Worm (Caenorhabditis elegans) whole organism, young adult: Measurements from ENCODE around the gene F21A3.11.

Experiments
- B0019.2 ChIP-seq: fragments of 200-800 bp; sonication (Bioruptor generic); conservative IDR thresholded peaks from 2 replicates; pipeline ENCODE4 v1.3.6; 2022; ENCODE audit warnings: missing genetic modification reagents, missing genetic modification characterization, missing compliant biosample characterization
- B0035.1 ChIP-seq: sonication (generic microtip); optimal IDR thresholded peaks from 2 replicates; lab custom pipeline; 2016; ENCODE audit warnings: missing genetic modification characterization, mild to moderate bottlenecking, missing compliant biosample characterization, missing genotype, missing genetic modification reagents
- B0261.1 ChIP-seq: sonication (generic microtip); optimal IDR thresholded peaks from 2 replicates; lab custom pipeline; 2016; ENCODE audit warnings: mild to moderate bottlenecking, missing genetic modification characterization, moderate library complexity, missing compliant biosample characterization
- C06A6.2 ChIP-seq: fragments of 200-800 bp; sonication (Bioruptor generic); conservative IDR thresholded peaks from 2 replicates; pipeline ENCODE4 v1.3.6; 2022; ENCODE audit warnings: missing genetic modification characterization, missing compliant biosample characterization
- F37B4.10 ChIP-seq: fragments of 200-800 bp; sonication (Bioruptor generic); IDR thresholded peaks from 2 replicates; pipeline ENCODE4 v1.3.6; 2022; ENCODE audit warnings: missing genetic modification characterization, missing compliant biosample characterization
- F49E8.2 ChIP-seq: sonication (generic microtip); optimal IDR thresholded peaks from 3 replicates; lab custom pipeline; 2017; ENCODE audit warnings: missing genetic modification characterization, mild to moderate bottlenecking, missing compliant biosample characterization, antibody characterized with exemption, moderate library complexity; ENCODE audit not compliant: insufficient read depth
- Y79H2A.3 ChIP-seq: fragments of 200-800 bp; sonication (Bioruptor generic); conservative IDR thresholded peaks from 2 replicates; pipeline ENCODE4 v1.3.6; 2022; ENCODE audit warnings: missing genetic modification reagents, missing genetic modification characterization, missing compliant biosample characterization
- Y95B8A.8 ChIP-seq: fragments of 200-800 bp; sonication (Bioruptor generic); IDR thresholded peaks from 2 replicates; pipeline ENCODE4 v1.3.6; 2022; ENCODE audit warnings: missing genetic modification reagents, missing genetic modification characterization, missing compliant biosample characterization
- akir-1 ChIP-seq: fragments of 200-800 bp; sonication (Bioruptor generic); optimal IDR thresholded peaks from 2 replicates; lab custom pipeline; 2018; ENCODE audit warnings: mild to moderate bottlenecking, missing genetic modification characterization, moderate library complexity, missing compliant biosample characterization
- aptf-2 ChIP-seq: fragments of 200-800 bp; sonication (Bioruptor generic); conservative IDR thresholded peaks from 2 replicates; pipeline ENCODE4 v1.3.6; 2022; ENCODE audit warnings: missing genetic modification reagents, missing genetic modification characterization, missing compliant biosample characterization
- aptf-3 ChIP-seq: fragments of 200-800 bp; sonication (Bioruptor generic); IDR thresholded peaks from 2 replicates; pipeline ENCODE4 v1.3.6; 2022; ENCODE audit warnings: missing genetic modification characterization, missing compliant biosample characterization
- attf-5 ChIP-seq: fragments of 200-800 bp; sonication (Bioruptor generic); optimal IDR thresholded peaks from 2 replicates; lab custom pipeline; 2018; ENCODE audit warnings: mild to moderate bottlenecking, missing genetic modification characterization, missing compliant biosample characterization
- cebp-1 ChIP-seq, 2 experiments: fragments of 200-800 bp in 1 of 2; sonication (Bioruptor generic) in 1 of 2; sonication (generic microtip) in 1 of 2; IDR thresholded peaks in 1 of 2; optimal IDR thresholded peaks in 1 of 2; 2 replicates each; pipeline versions ENCODE4 v1.3.6 to Lab custom; 2017 to 2022; ENCODE audit warnings: missing compliant biosample characterization in 2 of 2, missing genetic modification characterization in 2 of 2, mild to moderate bottlenecking in 1 of 2, missing genetic modification reagents in 1 of 2, moderate library complexity in 1 of 2
- ceh-100 ChIP-seq: fragments of 200-800 bp; sonication (Bioruptor generic); IDR thresholded peaks from 2 replicates; pipeline ENCODE4 v1.3.6; 2022; ENCODE audit warnings: missing genetic modification reagents, missing genetic modification characterization, missing compliant biosample characterization
- ceh-27 ChIP-seq: fragments of 200-800 bp; sonication (Bioruptor generic); optimal IDR thresholded peaks from 2 replicates; lab custom pipeline; 2018; ENCODE audit warnings: mild to moderate bottlenecking, missing genetic modification characterization, moderate library complexity, missing compliant biosample characterization
- ceh-58 ChIP-seq: fragments of 200-800 bp; sonication (Bioruptor generic); IDR thresholded peaks from 2 replicates; pipeline ENCODE4 v1.3.6; 2022; ENCODE audit warnings: missing genetic modification characterization, missing compliant biosample characterization
- dox-1 ChIP-seq: fragments of 200-800 bp; sonication (Bioruptor generic); IDR thresholded peaks from 2 replicates; pipeline ENCODE4 v1.3.6; 2022; ENCODE audit warnings: missing genetic modification reagents, missing genetic modification characterization, missing compliant biosample characterization
- dpff-1 ChIP-seq: sonication (generic microtip); optimal IDR thresholded peaks from 2 replicates; lab custom pipeline; 2017; ENCODE audit warnings: mild to moderate bottlenecking, missing genetic modification characterization, missing compliant biosample characterization
- egrh-3 ChIP-seq: fragments of 200-800 bp; sonication (Bioruptor generic); IDR thresholded peaks from 2 replicates; pipeline ENCODE4 v1.3.6; 2022; ENCODE audit warnings: missing genetic modification reagents, missing genetic modification characterization, missing compliant biosample characterization
- fkh-3 ChIP-seq: sonication (generic microtip); optimal IDR thresholded peaks from 2 replicates; lab custom pipeline; 2016; ENCODE audit warnings: mild to moderate bottlenecking, missing genetic modification characterization, missing compliant biosample characterization
- him-1 ChIP-seq: sonication (generic microtip); optimal IDR thresholded peaks from 2 replicates; lab custom pipeline; 2016; ENCODE audit warnings: missing genotype, missing genetic modification reagents, missing genetic modification characterization, missing compliant biosample characterization
- let-526 ChIP-seq: fragments of 200-800 bp; sonication (Bioruptor generic); IDR thresholded peaks from 2 replicates; pipeline ENCODE4 v1.3.6; 2022; ENCODE audit warnings: missing genetic modification reagents, missing genetic modification characterization, missing compliant biosample characterization
- lin-35 ChIP-seq, 3 experiments: fragments of 150-350 bp in 2 of 3; sonication (generic microtip) in 1 of 3; optimal IDR thresholded peaks; 2 replicates each; lab custom pipeline; 2014 to 2018; ENCODE audit warnings: missing biosample characterization in 3 of 3, missing genetic modification characterization in 3 of 3, missing genetic modification reagents in 3 of 3
- lin-54 ChIP-seq: fragments of 200-800 bp; sonication (Bioruptor generic); optimal IDR thresholded peaks from 2 replicates; lab custom pipeline; 2018; ENCODE audit warnings: mild to moderate bottlenecking, missing genetic modification characterization, missing compliant biosample characterization
- madf-8 ChIP-seq: fragments of 200-800 bp; sonication (Bioruptor generic); conservative IDR thresholded peaks from 2 replicates; pipeline ENCODE4 v1.3.6; 2022; ENCODE audit warnings: missing genetic modification reagents, missing genetic modification characterization, missing compliant biosample characterization
- mcd-1 ChIP-seq: fragments of 200-800 bp; sonication (Bioruptor generic); IDR thresholded peaks from 2 replicates; pipeline ENCODE4 v1.3.6; 2022; ENCODE audit warnings: missing genetic modification reagents, missing genetic modification characterization, missing compliant biosample characterization
- mel-28 ChIP-seq: sonication (generic microtip); optimal IDR thresholded peaks from 2 replicates; lab custom pipeline; 2016; ENCODE audit warnings: borderline replicate concordance, mild to moderate bottlenecking, missing genetic modification characterization, missing compliant biosample characterization
- mxl-1 ChIP-seq: sonication (generic microtip); optimal IDR thresholded peaks from 2 replicates; lab custom pipeline; 2016; ENCODE audit warnings: missing genetic modification characterization, missing compliant biosample characterization
- nfya-2 ChIP-seq: fragments of 200-800 bp; sonication (Bioruptor generic); IDR thresholded peaks from 2 replicates; pipeline ENCODE4 v1.3.6; 2022; ENCODE audit warnings: missing genetic modification reagents, missing genetic modification characterization, missing compliant biosample characterization
- nhr-179 ChIP-seq: sonication (generic microtip); optimal IDR thresholded peaks from 2 replicates; lab custom pipeline; 2016; ENCODE audit warnings: mild to moderate bottlenecking, missing genetic modification characterization, missing compliant biosample characterization
- nhr-27 ChIP-seq: fragments of 200-800 bp; sonication (Bioruptor generic); optimal IDR thresholded peaks from 2 replicates; lab custom pipeline; 2018; ENCODE audit warnings: mild to moderate bottlenecking, missing genetic modification characterization, moderate library complexity, missing compliant biosample characterization
- nhr-80 ChIP-seq: sonication (generic microtip); optimal IDR thresholded peaks from 2 replicates; lab custom pipeline; 2016; ENCODE audit warnings: missing genetic modification characterization, missing compliant biosample characterization
- nhr-90 ChIP-seq: sonication (generic microtip); optimal IDR thresholded peaks from 2 replicates; lab custom pipeline; 2016; ENCODE audit warnings: missing genotype, mild to moderate bottlenecking, missing genetic modification characterization, missing compliant biosample characterization
- pha-4 ChIP-seq: fragments of 150-350 bp; sonication (generic microtip); optimal IDR thresholded peaks from 2 replicates; lab custom pipeline; 2014; ENCODE audit warnings: missing biosample characterization, missing genetic modification reagents, missing genetic modification characterization
- rcor-1 ChIP-seq: fragments of 200-800 bp; sonication (Bioruptor generic); IDR thresholded peaks from 2 replicates; pipeline ENCODE4 v1.3.6; 2022; ENCODE audit warnings: missing genetic modification reagents, missing genetic modification characterization, missing compliant biosample characterization
- rec-8 ChIP-seq, 2 experiments: sonication (generic microtip); optimal IDR thresholded peaks; 2 replicates each; lab custom pipeline; 2016; ENCODE audit warnings: mild to moderate bottlenecking in 2 of 2, missing genetic modification characterization in 2 of 2, missing genetic modification reagents in 2 of 2, missing genotype in 2 of 2, missing biosample characterization in 1 of 2, missing compliant biosample characterization in 1 of 2, moderate library complexity in 1 of 2
- rpc-1 ChIP-seq, 2 experiments: fragments of 150-350 bp in 1 of 2; sonication (generic microtip) in 1 of 2; optimal IDR thresholded peaks; 2 replicates each; lab custom pipeline; 2014 to 2018; ENCODE audit warnings: missing biosample characterization in 1 of 2, missing genetic modification characterization in 1 of 2, missing genetic modification reagents in 1 of 2, missing genotype in 1 of 2
- sea-2 ChIP-seq: fragments of 200-800 bp; sonication (Bioruptor generic); IDR thresholded peaks from 2 replicates; pipeline ENCODE4 v1.3.6; 2022; ENCODE audit warnings: missing genetic modification characterization, missing compliant biosample characterization
- snpc-1.1 ChIP-seq: sonication (generic microtip); optimal IDR thresholded peaks from 2 replicates; lab custom pipeline; 2017; ENCODE audit warnings: missing genetic modification characterization, mild to moderate bottlenecking, missing compliant biosample characterization, antibody characterized with exemption, moderate library complexity, missing genotype, missing genetic modification reagents; ENCODE audit not compliant: insufficient read depth
- snpc-3.4 ChIP-seq: sonication (generic microtip); optimal IDR thresholded peaks from 2 replicates; lab custom pipeline; 2017; ENCODE audit warnings: missing genetic modification characterization, mild to moderate bottlenecking, missing compliant biosample characterization, antibody characterized with exemption, moderate library complexity, missing genotype, missing genetic modification reagents
- snpc-4 ChIP-seq, 5 experiments: fragments of 150-350 bp in 1 of 5; sonication (generic microtip) in 4 of 5; optimal IDR thresholded peaks; 2 replicates each; lab custom pipeline; 2014 to 2018; ENCODE audit warnings: missing genetic modification characterization in 5 of 5, missing biosample characterization in 3 of 5, antibody characterized with exemption in 2 of 5, mild to moderate bottlenecking in 2 of 5, missing compliant biosample characterization in 2 of 5, missing genotype in 2 of 5, moderate library complexity in 2 of 5, missing genetic modification reagents in 1 of 5
- xnd-1 ChIP-seq: sonication (generic microtip); optimal IDR thresholded peaks from 2 replicates; lab custom pipeline; 2016; ENCODE audit warnings: missing genotype, missing genetic modification reagents, missing genetic modification characterization, missing compliant biosample characterization
- ztf-18 ChIP-seq: sonication (generic microtip); optimal IDR thresholded peaks from 2 replicates; lab custom pipeline; 2016; ENCODE audit warnings: missing genotype, mild to moderate bottlenecking, missing genetic modification characterization, missing compliant biosample characterization
- ztf-22 ChIP-seq: fragments of 200-800 bp; sonication (Bioruptor generic); optimal IDR thresholded peaks from 2 replicates; lab custom pipeline; 2018; ENCODE audit warnings: mild to moderate bottlenecking, missing genetic modification characterization, moderate library complexity, missing compliant biosample characterization
- ztf-28 ChIP-seq: fragments of 200-800 bp; sonication (Bioruptor generic); IDR thresholded peaks from 2 replicates; pipeline ENCODE4 v1.3.6; 2022; ENCODE audit warnings: missing genetic modification reagents, missing genetic modification characterization, missing compliant biosample characterization
- ztf-6 ChIP-seq: fragments of 200-800 bp; sonication (Bioruptor generic); IDR thresholded peaks from 2 replicates; pipeline ENCODE4 v1.3.6; 2022; ENCODE audit warnings: missing genetic modification reagents, missing genetic modification characterization, missing compliant biosample characterization

The F21A3.11 gene

DNA sequence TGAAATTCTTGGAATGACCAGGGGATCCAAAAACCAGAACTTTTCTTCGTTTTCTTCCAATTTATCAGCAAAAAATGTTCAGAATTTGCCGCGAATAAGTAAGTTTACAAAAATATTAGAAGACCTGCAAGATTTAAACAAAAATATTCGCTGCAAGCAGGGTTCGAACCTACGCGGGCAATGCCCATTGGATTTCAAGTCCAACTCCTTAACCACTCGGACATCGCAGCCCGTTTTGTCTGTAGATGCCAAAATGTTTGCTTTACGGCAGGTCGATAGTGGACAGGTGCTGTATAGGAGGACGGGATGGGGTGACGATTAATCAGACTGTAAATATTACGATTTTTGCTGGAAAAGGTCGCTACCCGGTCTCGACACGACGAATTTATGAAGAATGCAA is 14.7 kb upstream of the F21A3.11 start (continued):
- TF ChIP-seq dox-1 (GFP tag; lab: Robert Waterston, UW) (peak; percentile 46; the same call in 1 of the 2 replicates), xnd-1 (tag; lab: Kevin White, UChicago) (no peak), dpff-1 (no peak), nhr-80 (tag; lab: Kevin White, UChicago) (peak; percentile 22), mcd-1 (GFP tag; lab: Robert Waterston, UW) (0 out of 2 replicates have a peak, but pooled peaks have one; percentile 14), madf-8 (no peak), him-1 (tag; lab: Kevin White, UChicago) (peak; percentile 70), akir-1 (GFP tag; lab: Kevin White, UChicago) (no peak), nfya-2 (GFP tag; lab: Robert Waterston, UW) (no peak), ztf-18 (tag; lab: Kevin White, UChicago) (peak; percentile 61), fkh-3 (tag; lab: Kevin White, UChicago) (peak; percentile 73), ztf-22 (GFP tag; lab: Kevin White, UChicago) (no peak), aptf-2 (GFP tag; lab: Robert Waterston, UW) (no peak), sea-2 (GFP tag; lab: Robert Waterston, UW) (no peak), cebp-1 (GFP tag; IDR thresholded peaks at IDR 0.05; lab: Robert Waterston, UW) (no peak), cebp-1 (tag; optimal IDR thresholded peaks at IDR 0.05; lab: Kevin White, UChicago) (peak; percentile 33), rpc-1 (optimal IDR thresholded peaks at IDR 0.05; lab: Kevin White, UChicago) (peak; percentile 75), rpc-1 (tag; optimal IDR thresholded peaks at IDR 0.05; lab: Kevin White, UChicago) (peak; percentile 87), attf-5 (GFP tag; lab: Kevin White, UChicago) (peak; percentile 43), rec-8 (tag; optimal IDR thresholded peaks at IDR 0.05; lab: Kevin White, UChicago) (peak; percentile 16 to 43), snpc-1.1 (tag; lab: Kevin White, UChicago) (no peak), B0019.2 (no peak), nhr-27 (no peak), Y95B8A.8 (GFP tag; lab: Robert Waterston, UW) (0 out of 2 replicates have a peak, but pooled peaks have one; percentile 49), B0261.1 (tag; lab: Kevin White, UChicago) (peak; percentile 90), let-526 (no peak), pha-4 (tag; lab: Kevin White, UChicago) (no peak), rcor-1 (GFP tag; lab: Robert Waterston, UW) (peak; percentile 54; the same call in 1 of the 2 replicates), F37B4.10 (GFP tag; lab: Robert Waterston, UW) (0 out of 2 replicates have a peak, but pooled peaks have one; percentile 69), nhr-179 (tag; lab: Kevin White, UChicago) (peak; percentile 49), ceh-58 (GFP tag; lab: Robert Waterston, UW) (no peak), ztf-6 (GFP tag; lab: Robert Waterston, UW) (no peak), C06A6.2 (GFP tag; lab: Robert Waterston, UW) (no peak), ztf-28 (no peak), Y79H2A.3 (GFP tag; lab: Robert Waterston, UW) (no peak), mel-28 (tag; lab: Kevin White, UChicago) (no peak), egrh-3 (GFP tag; lab: Robert Waterston, UW) (no peak), aptf-3 (GFP tag; lab: Robert Waterston, UW) (no peak), mxl-1 (tag; lab: Kevin White, UChicago) (peak; percentile 22), snpc-4 (GFP tag; optimal IDR thresholded peaks at IDR 0.05; lab: Kevin White, UChicago) (peak; percentile 50), snpc-4 (tag; optimal IDR thresholded peaks at IDR 0.05; lab: Kevin White, UChicago) (peak in 1 of 4 experiments; percentile 43), F49E8.2 (peak; percentile 62), B0035.1 (tag; lab: Kevin White, UChicago) (no peak), lin-54 (GFP tag; lab: Kevin White, UChicago) (peak; percentile 7), ceh-100 (0 out of 2 replicates have a peak, but pooled peaks have one; percentile 18), lin-35 (GFP tag; optimal IDR thresholded peaks at IDR 0.05; lab: Kevin White, UChicago) (no peak), ceh-27 (peak; percentile 15), snpc-3.4 (tag; lab: Kevin White, UChicago) (peak; percentile 58), nhr-90 (tag; lab: Kevin White, UChicago) (peak; percentile 68)
